Worm (Caenorhabditis elegans) whole organism, young adult: Measurements from ENCODE around the gene orai-1.

Source experiments
- F39B2.1 ChIP-seq: fragments of 200-800 bp; sonication (Bioruptor generic); IDR thresholded peaks from 2 replicates; pipeline ENCODE4 v1.3.6; 2022; ENCODE audit warnings: missing genetic modification reagents, missing genetic modification characterization, missing compliant biosample characterization
- Y79H2A.3 ChIP-seq: fragments of 200-800 bp; sonication (Bioruptor generic); conservative IDR thresholded peaks from 2 replicates; pipeline ENCODE4 v1.3.6; 2022; ENCODE audit warnings: missing genetic modification reagents, missing genetic modification characterization, missing compliant biosample characterization
- aptf-2 ChIP-seq: fragments of 200-800 bp; sonication (Bioruptor generic); conservative IDR thresholded peaks from 2 replicates; pipeline ENCODE4 v1.3.6; 2022; ENCODE audit warnings: missing genetic modification reagents, missing genetic modification characterization, missing compliant biosample characterization
- ceh-79 ChIP-seq: sonication (generic microtip); optimal IDR thresholded peaks from 2 replicates; lab custom pipeline; 2017; ENCODE audit warnings: mild to moderate bottlenecking, missing genetic modification characterization, missing compliant biosample characterization
- let-526 ChIP-seq: fragments of 200-800 bp; sonication (Bioruptor generic); IDR thresholded peaks from 2 replicates; pipeline ENCODE4 v1.3.6; 2022; ENCODE audit warnings: missing genetic modification reagents, missing genetic modification characterization, missing compliant biosample characterization
- madf-10 ChIP-seq: sonication (generic microtip); optimal IDR thresholded peaks from 2 replicates; lab custom pipeline; 2016; ENCODE audit warnings: mild to moderate bottlenecking, missing genetic modification characterization, missing compliant biosample characterization
- madf-8 ChIP-seq: fragments of 200-800 bp; sonication (Bioruptor generic); conservative IDR thresholded peaks from 2 replicates; pipeline ENCODE4 v1.3.6; 2022; ENCODE audit warnings: missing genetic modification reagents, missing genetic modification characterization, missing compliant biosample characterization
- nfya-1 ChIP-seq: sonication (generic microtip); optimal IDR thresholded peaks from 2 replicates; lab custom pipeline; 2017; ENCODE audit warnings: antibody characterized with exemption, missing compliant biosample characterization, missing genetic modification characterization, borderline replicate concordance; ENCODE audit not compliant: insufficient read depth
- nfya-2 ChIP-seq: fragments of 200-800 bp; sonication (Bioruptor generic); IDR thresholded peaks from 2 replicates; pipeline ENCODE4 v1.3.6; 2022; ENCODE audit warnings: missing genetic modification reagents, missing genetic modification characterization, missing compliant biosample characterization
- nfyb-1 ChIP-seq: fragments of 200-800 bp; sonication (Bioruptor generic); IDR thresholded peaks from 2 replicates; pipeline ENCODE4 v1.3.6; 2022; ENCODE audit warnings: missing genetic modification reagents, missing genetic modification characterization, missing compliant biosample characterization

ce11 chrIII:668303-668893, 21.8 kb downstream of the orai-1 start, which contains the start of gene W02B3.3:
- TF ChIP-seq F39B2.1 (no peak), madf-10 (no peak), nfyb-1 (no peak), aptf-2 (GFP tag; lab: Robert Waterston, UW) (no peak), ceh-79 (tag; lab: Kevin White, UChicago) (no peak), let-526 (GFP tag; lab: Robert Waterston, UW) (no peak), madf-8 (no peak), Y79H2A.3 (GFP tag; lab: Robert Waterston, UW) (no peak), nfya-2 (no peak), nfya-1 (tag; lab: Kevin White, UChicago) (no peak)
